Fruit fly (Drosophila melanogaster) whole organism, adult: ENCODE measurements around the gene CG10996.
A peak's percentile ranks its signal among the peaks of the same experiment; 100 is the strongest.

Experiments
- CG12768 ChIP-seq: fragments of 200-800 bp; sonication (Bioruptor generic); optimal IDR thresholded peaks from 2 replicates; lab custom pipeline; 2017; ENCODE audit warnings: missing biosample characterization, missing genetic modification characterization, mild to moderate bottlenecking, moderate library complexity, missing genetic modification reagents
- CG1620 ChIP-seq: fragments of 200-800 bp; sonication (Bioruptor generic); optimal IDR thresholded peaks from 2 replicates; lab custom pipeline; 2016; ENCODE audit warnings: missing biosample characterization, missing genetic modification characterization
- CG33017 ChIP-seq: fragments of 200-800 bp; sonication (Bioruptor generic); optimal IDR thresholded peaks from 2 replicates; lab custom pipeline; 2018; ENCODE audit warnings: missing biosample characterization, mild to moderate bottlenecking, missing genetic modification characterization, moderate library complexity
- kay ChIP-seq: fragments of 200-800 bp; sonication (Bioruptor generic); peaks from one replicate; lab custom pipeline; 2016; ENCODE audit warnings: missing biosample characterization, missing genetic modification characterization, borderline replicate concordance
- ovo ChIP-seq: fragments of 200-800 bp; sonication (Bioruptor generic); optimal IDR thresholded peaks from 2 replicates; lab custom pipeline; 2016; ENCODE audit warnings: missing biosample characterization, missing genetic modification characterization
- pad ChIP-seq: fragments of 200-800 bp; sonication (Bioruptor generic); optimal IDR thresholded peaks from 3 replicates; lab custom pipeline; 2017; ENCODE audit warnings: missing biosample characterization, missing genetic modification characterization, mild to moderate bottlenecking, moderate library complexity, missing genetic modification reagents

dm6 chrX:13761762-13762371, 35.6 kb downstream of the CG10996 start:
- no peak for TF ChIP-seq kay
- no peak for TF ChIP-seq CG1620 (GFP tag; lab: Kevin White, UChicago)
- no peak for TF ChIP-seq pad (GFP tag; lab: Kevin White, UChicago)
- peak; percentile 44 for TF ChIP-seq ovo (GFP tag; lab: Kevin White, UChicago)
- no peak for TF ChIP-seq CG33017
- no peak for TF ChIP-seq CG12768 (GFP tag; lab: Kevin White, UChicago)
